Fruit fly (Drosophila melanogaster): ENCODE measurements around the gene CG15548.

CG15548 gene

dm6 chr3R:30959400-30959799, at the start of gene CG15548:
TSS of gene CG15548 (plus strand) at chr3R:30959700.
- TF ChIP-seq psq (optimal IDR thresholded peaks at IDR 0.05) (no peak), pan (optimal IDR thresholded peaks at IDR 0.05) (no peak), CG8478 (optimal IDR thresholded peaks at IDR 0.05) (no peak), Dll (optimal IDR thresholded peaks at IDR 0.05) (no peak), usp (GFP tag; optimal IDR thresholded peaks at IDR 0.05) (no peak), EcR (GFP tag; optimal IDR thresholded peaks at IDR 0.05) (no peak)

dm6 chr3R:30909840-30910239, 49.7 kb upstream of the CG15548 start:
- TF ChIP-seq EcR (GFP tag; optimal IDR thresholded peaks at IDR 0.05) (no peak), pan (optimal IDR thresholded peaks at IDR 0.05) (no peak)

dm6 chr3R:30912402-30912801, 47.1 kb upstream of the CG15548 start, which contains the start of gene Ptx1:
TSS of gene Ptx1 (plus strand) at chr3R:30912754.
- TF ChIP-seq usp (GFP tag; optimal IDR thresholded peaks at IDR 0.05): no peak
- no peak for TF ChIP-seq EcR (GFP tag; optimal IDR thresholded peaks at IDR 0.05)
- TF ChIP-seq Dll (optimal IDR thresholded peaks at IDR 0.05): peak; percentile 65
- TF ChIP-seq psq (optimal IDR thresholded peaks at IDR 0.05): no peak
- no peak for TF ChIP-seq pan (optimal IDR thresholded peaks at IDR 0.05)
- TF ChIP-seq CG8478 (optimal IDR thresholded peaks at IDR 0.05): peak; percentile 94

- no peak for TF ChIP-seq CG8478 (optimal IDR thresholded peaks at IDR 0.05)
- no peak for TF ChIP-seq usp (GFP tag; optimal IDR thresholded peaks at IDR 0.05)
- no peak for TF ChIP-seq Dll (optimal IDR thresholded peaks at IDR 0.05)
- TF ChIP-seq EcR (GFP tag; optimal IDR thresholded peaks at IDR 0.05): no peak
- TF ChIP-seq psq (optimal IDR thresholded peaks at IDR 0.05): no peak
- no peak for TF ChIP-seq pan (optimal IDR thresholded peaks at IDR 0.05)
Measured at dm6 chr3R:30913704-30914103, 45.8 kb upstream of the CG15548 start.

dm6 chr3R:30915235-30915634, 44.3 kb upstream of the CG15548 start:
- no peak for TF ChIP-seq usp (GFP tag; optimal IDR thresholded peaks at IDR 0.05)
- TF ChIP-seq CG8478 (optimal IDR thresholded peaks at IDR 0.05): no peak
- TF ChIP-seq Dll (optimal IDR thresholded peaks at IDR 0.05): no peak
- TF ChIP-seq psq (optimal IDR thresholded peaks at IDR 0.05): no peak
- TF ChIP-seq pan (optimal IDR thresholded peaks at IDR 0.05): no peak
- TF ChIP-seq EcR (GFP tag; optimal IDR thresholded peaks at IDR 0.05): no peak

- TF ChIP-seq psq (optimal IDR thresholded peaks at IDR 0.05) (no peak), CG8478 (optimal IDR thresholded peaks at IDR 0.05) (no peak), Dll (optimal IDR thresholded peaks at IDR 0.05) (no peak), usp (GFP tag; optimal IDR thresholded peaks at IDR 0.05) (no peak), EcR (GFP tag; optimal IDR thresholded peaks at IDR 0.05) (no peak), pan (optimal IDR thresholded peaks at IDR 0.05) (no peak)
Measured at dm6 chr3R:30916024-30916423, 43.5 kb upstream of the CG15548 start.

dm6 chr3R:30918872-30919271, 40.6 kb upstream of the CG15548 start:
- TF ChIP-seq psq (optimal IDR thresholded peaks at IDR 0.05) (no peak), CG8478 (optimal IDR thresholded peaks at IDR 0.05) (no peak), usp (GFP tag; optimal IDR thresholded peaks at IDR 0.05) (no peak), Dll (optimal IDR thresholded peaks at IDR 0.05) (no peak), EcR (GFP tag; optimal IDR thresholded peaks at IDR 0.05) (no peak), pan (optimal IDR thresholded peaks at IDR 0.05) (no peak)

- no peak for TF ChIP-seq EcR (GFP tag; optimal IDR thresholded peaks at IDR 0.05)
- TF ChIP-seq usp (GFP tag; optimal IDR thresholded peaks at IDR 0.05): no peak
- no peak for TF ChIP-seq psq (optimal IDR thresholded peaks at IDR 0.05)
- no peak for TF ChIP-seq pan (optimal IDR thresholded peaks at IDR 0.05)
- no peak for TF ChIP-seq CG8478 (optimal IDR thresholded peaks at IDR 0.05)
- TF ChIP-seq Dll (optimal IDR thresholded peaks at IDR 0.05): no peak
Measured at dm6 chr3R:30922414-30922813, 37.1 kb upstream of the CG15548 start.

dm6 chr3R:30923581-30923980, 35.9 kb upstream of the CG15548 start:
- TF ChIP-seq CG8478 (optimal IDR thresholded peaks at IDR 0.05): no peak
- TF ChIP-seq EcR (GFP tag; optimal IDR thresholded peaks at IDR 0.05): no peak
- TF ChIP-seq Dll (optimal IDR thresholded peaks at IDR 0.05): no peak
- no peak for TF ChIP-seq psq (optimal IDR thresholded peaks at IDR 0.05)
- TF ChIP-seq pan (optimal IDR thresholded peaks at IDR 0.05): no peak
- TF ChIP-seq usp (GFP tag; optimal IDR thresholded peaks at IDR 0.05): no peak

- TF ChIP-seq psq (optimal IDR thresholded peaks at IDR 0.05) (no peak), Dll (optimal IDR thresholded peaks at IDR 0.05) (no peak), CG8478 (optimal IDR thresholded peaks at IDR 0.05) (no peak), usp (GFP tag; optimal IDR thresholded peaks at IDR 0.05) (no peak), pan (optimal IDR thresholded peaks at IDR 0.05) (no peak), EcR (GFP tag; optimal IDR thresholded peaks at IDR 0.05) (no peak)
Measured at dm6 chr3R:30925436-30925835, 34.1 kb upstream of the CG15548 start.

- no peak for TF ChIP-seq pan (optimal IDR thresholded peaks at IDR 0.05)
- TF ChIP-seq EcR (GFP tag; optimal IDR thresholded peaks at IDR 0.05): no peak
- no peak for TF ChIP-seq usp (GFP tag; optimal IDR thresholded peaks at IDR 0.05)
- no peak for TF ChIP-seq CG8478 (optimal IDR thresholded peaks at IDR 0.05)
- TF ChIP-seq psq (optimal IDR thresholded peaks at IDR 0.05): no peak
- no peak for TF ChIP-seq Dll (optimal IDR thresholded peaks at IDR 0.05)
Measured at dm6 chr3R:30926033-30926432, 33.5 kb upstream of the CG15548 start.

dm6 chr3R:30928634-30929033, 30.9 kb upstream of the CG15548 start:
- TF ChIP-seq pan (optimal IDR thresholded peaks at IDR 0.05) (no peak), EcR (GFP tag; optimal IDR thresholded peaks at IDR 0.05) (no peak), Dll (optimal IDR thresholded peaks at IDR 0.05) (no peak), psq (optimal IDR thresholded peaks at IDR 0.05) (no peak), CG8478 (optimal IDR thresholded peaks at IDR 0.05) (no peak), usp (GFP tag; optimal IDR thresholded peaks at IDR 0.05) (no peak)

dm6 chr3R:30932092-30932491, 27.4 kb upstream of the CG15548 start:
- TF ChIP-seq psq (optimal IDR thresholded peaks at IDR 0.05): no peak
- no peak for TF ChIP-seq pan (optimal IDR thresholded peaks at IDR 0.05)
- no peak for TF ChIP-seq CG8478 (optimal IDR thresholded peaks at IDR 0.05)
- TF ChIP-seq usp (GFP tag; optimal IDR thresholded peaks at IDR 0.05): no peak
- no peak for TF ChIP-seq Dll (optimal IDR thresholded peaks at IDR 0.05)
- TF ChIP-seq EcR (GFP tag; optimal IDR thresholded peaks at IDR 0.05): no peak

All from whole organism.